Worm (Caenorhabditis elegans): ENCODE data around the gene eif-2Bdelta.

ce11 chrV:9477863-9478262, 35.8 kb upstream of the eif-2Bdelta start, which contains the start of gene nas-3:
- TF ChIP-seq unc-39 (tag; optimal IDR thresholded peaks at IDR 0.05) (no peak), ama-1 (optimal IDR thresholded peaks at IDR 0.05) (no peak), nhr-237 (tag; optimal IDR thresholded peaks at IDR 0.05) (no peak), hmg-11 (tag; optimal IDR thresholded peaks at IDR 0.05) (no peak), elt-3 (tag; optimal IDR thresholded peaks at IDR 0.05) (no peak), nhr-76 (tag; optimal IDR thresholded peaks at IDR 0.05) (no peak), mdl-1 (tag; optimal IDR thresholded peaks at IDR 0.05) (no peak), nhr-11 (tag; optimal IDR thresholded peaks at IDR 0.05) (no peak), elt-2 (tag; optimal IDR thresholded peaks at IDR 0.05) (no peak), daf-12 (tag; optimal IDR thresholded peaks at IDR 0.05) (no peak)
